Worm (Caenorhabditis elegans) whole organism, L4/young adult: ENCODE data around the gene lpr-4.

Experiments
- W03F9.2 ChIP-seq: fragments of 150-350 bp; optimal IDR thresholded peaks from 2 replicates; lab custom pipeline; 2014; ENCODE audit warnings: missing biosample characterization, missing genetic modification characterization
- dao-5 ChIP-seq: sonication (generic microtip); optimal IDR thresholded peaks from 2 replicates; lab custom pipeline; 2016; ENCODE audit warnings: missing genotype, missing genetic modification characterization, moderate library complexity, missing compliant biosample characterization
- him-1 ChIP-seq: sonication (generic microtip); optimal IDR thresholded peaks from 2 replicates; lab custom pipeline; 2016; ENCODE audit warnings: missing genotype, missing genetic modification reagents, missing genetic modification characterization, missing compliant biosample characterization

Gene lpr-4

DNA sequence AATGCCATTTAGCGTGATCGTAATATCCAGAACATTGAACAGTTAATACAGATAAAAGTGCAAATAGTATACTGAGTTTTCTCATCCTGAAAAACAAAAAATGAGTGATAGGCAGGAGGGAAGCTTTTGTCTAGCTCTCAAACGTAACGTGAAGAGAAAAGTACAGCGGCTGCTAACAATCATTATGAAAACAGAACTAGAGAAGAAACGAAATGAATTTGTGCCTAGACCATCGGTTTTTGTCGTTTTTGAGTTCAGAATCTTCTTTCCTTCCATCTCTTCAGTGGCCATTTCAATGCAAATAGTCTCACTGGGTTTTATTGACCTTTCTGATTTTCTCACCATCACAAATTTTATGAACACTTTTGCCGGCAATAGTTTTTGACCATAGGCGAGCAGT, 20.2 kb downstream of the lpr-4 start, which contains the start of gene W04G3.7:
Gene W04G3.7 (minus strand): TSS at position 101 of the 400 bp plus-strand sequence.
- TF ChIP-seq W03F9.2 (no peak), him-1 (no peak), dao-5 (no peak)

DNA sequence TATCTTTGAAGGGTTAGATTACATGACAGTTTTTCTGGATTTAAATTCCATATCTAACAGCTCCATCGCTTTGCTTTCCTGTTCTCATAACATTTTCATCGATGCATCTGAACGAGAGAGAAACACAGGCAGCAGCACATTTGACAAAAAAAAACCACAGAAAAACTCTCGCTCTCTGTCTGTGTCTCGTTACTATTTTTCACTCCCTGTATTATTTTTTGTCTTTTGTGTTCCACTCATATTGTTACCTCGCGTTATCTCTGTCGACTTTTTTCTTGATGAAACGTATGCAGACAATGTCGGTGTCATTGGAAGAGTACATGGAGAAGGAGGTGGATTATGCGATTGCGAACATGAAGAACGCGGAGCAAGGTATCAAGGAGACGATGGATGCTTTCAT, 24.0 kb downstream of the lpr-4 start, which contains the start of gene W04G3.11:
Gene W04G3.11 (plus strand): TSS at position 244 of the 400 bp plus-strand sequence.
- TF ChIP-seq him-1, result no peak
- TF ChIP-seq W03F9.2, result no peak
- TF ChIP-seq dao-5, result no peak

DNA sequence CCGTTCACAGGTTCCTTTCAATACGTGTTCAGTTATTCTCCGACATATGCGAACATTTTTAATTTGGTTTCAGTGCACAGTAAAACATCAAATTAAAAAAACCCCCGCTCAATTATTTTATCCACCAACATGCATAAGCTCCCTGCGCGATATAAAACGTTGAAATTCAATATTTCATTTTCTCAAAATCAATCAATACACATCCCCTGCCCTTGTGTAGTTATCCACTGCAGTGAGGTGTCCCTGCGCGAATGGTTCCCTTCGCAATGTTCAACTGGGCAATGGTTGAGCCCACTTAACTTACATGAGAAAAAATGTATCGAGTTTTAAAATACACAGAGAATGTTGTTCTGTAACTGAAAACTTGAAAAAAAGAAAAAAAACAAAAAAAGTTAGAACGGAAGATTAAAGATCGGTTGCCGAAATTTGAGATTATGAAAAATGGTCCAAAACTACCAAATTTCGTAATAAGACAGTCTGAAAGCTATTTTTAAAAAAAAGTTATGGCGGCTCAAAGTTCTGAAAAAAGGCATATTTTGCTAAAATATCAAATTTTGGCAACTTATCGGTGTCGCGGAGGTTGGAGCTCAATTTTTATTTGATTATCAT, 29.2 kb downstream of the lpr-4 start:
- TF ChIP-seq dao-5 (peak; percentile 95), W03F9.2 (peak; percentile 98), him-1 (peak; percentile 100)

DNA sequence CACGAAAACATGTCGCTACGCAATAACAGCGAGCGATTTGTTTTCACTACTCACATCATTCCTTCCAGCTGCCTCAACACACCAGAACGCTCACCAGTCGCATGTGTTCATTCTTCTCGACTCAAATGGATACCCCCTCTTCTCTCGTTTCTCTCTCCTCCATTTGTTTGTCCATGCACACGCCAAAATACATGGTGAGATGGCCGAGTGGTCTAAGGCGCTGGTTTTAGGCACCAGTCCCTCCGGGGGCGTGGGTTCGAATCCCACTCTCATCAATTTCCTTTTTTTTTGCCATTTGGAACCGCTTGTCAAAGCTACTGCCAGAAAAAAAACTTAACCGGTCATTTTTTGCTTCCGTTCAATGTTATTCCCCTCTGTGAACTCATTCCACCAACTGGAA, 30.6 kb downstream of the lpr-4 start:
- TF ChIP-seq dao-5 (peak; percentile 74), W03F9.2 (peak; percentile 30), him-1 (peak; percentile 92)

DNA sequence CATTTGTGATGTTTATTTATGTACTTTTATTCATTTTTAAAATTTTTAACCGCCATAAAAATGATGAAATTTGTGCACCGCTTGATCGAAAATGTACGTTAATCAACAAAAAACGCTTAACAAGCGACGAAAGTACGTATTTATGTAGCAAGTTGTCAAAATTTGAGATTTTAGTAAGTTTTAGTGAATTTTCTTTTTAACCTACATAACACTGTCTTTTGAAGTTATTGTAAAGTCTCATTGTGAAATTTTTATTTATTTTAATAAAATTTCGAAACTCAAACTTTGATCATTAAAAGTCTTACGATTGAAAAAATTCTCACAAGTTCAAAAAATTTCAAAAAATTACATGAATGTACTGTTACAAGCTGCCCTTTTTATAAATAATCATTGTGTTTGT, 32.4 kb downstream of the lpr-4 start:
- no peak for TF ChIP-seq dao-5
- no peak for TF ChIP-seq him-1

DNA sequence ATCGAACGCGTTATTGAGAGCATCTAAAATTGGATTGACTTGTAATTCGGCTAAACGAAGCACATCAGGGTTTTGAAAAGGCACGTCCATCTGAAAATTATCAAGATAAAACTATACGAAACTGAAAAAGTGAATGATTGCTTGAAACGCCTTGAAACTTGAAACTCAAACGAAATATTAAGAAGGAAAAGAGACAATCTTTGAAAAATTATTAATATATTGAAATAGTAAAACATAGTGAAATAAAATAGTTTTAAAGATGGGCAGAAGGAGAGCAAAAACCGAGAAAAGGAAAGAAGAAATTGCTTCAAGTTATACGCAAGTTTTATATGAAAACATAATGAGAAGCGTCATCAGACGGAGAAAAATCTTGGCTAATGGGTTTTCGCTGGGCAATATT, 33.2 kb downstream of the lpr-4 start, which contains the start of gene W02H3.3:
Gene W02H3.3 (minus strand): TSS at position 101 of the 400 bp plus-strand sequence.
- TF ChIP-seq dao-5 (no peak), him-1 (no peak), W03F9.2 (no peak)

DNA sequence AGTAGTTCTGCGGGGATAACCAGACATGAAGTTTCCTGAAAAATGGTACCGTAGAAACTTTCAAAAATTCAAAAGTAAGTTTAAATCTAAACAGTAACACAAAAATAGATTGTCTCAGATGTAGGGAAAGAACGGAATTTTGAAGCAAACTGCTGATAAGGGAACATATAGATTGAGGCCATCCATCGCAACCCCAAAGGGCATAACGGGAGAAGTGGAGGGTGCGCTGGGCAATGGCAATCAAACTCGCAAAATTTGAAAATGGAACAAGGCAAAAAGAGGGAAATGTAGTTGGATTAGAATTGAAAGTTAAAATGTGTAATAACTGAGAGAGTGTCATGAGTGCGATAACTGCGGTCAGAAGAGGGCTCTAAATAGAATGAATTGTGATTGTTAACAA, 38.2 kb downstream of the lpr-4 start:
- TF ChIP-seq him-1 (no peak), dao-5 (no peak), W03F9.2 (no peak)

DNA sequence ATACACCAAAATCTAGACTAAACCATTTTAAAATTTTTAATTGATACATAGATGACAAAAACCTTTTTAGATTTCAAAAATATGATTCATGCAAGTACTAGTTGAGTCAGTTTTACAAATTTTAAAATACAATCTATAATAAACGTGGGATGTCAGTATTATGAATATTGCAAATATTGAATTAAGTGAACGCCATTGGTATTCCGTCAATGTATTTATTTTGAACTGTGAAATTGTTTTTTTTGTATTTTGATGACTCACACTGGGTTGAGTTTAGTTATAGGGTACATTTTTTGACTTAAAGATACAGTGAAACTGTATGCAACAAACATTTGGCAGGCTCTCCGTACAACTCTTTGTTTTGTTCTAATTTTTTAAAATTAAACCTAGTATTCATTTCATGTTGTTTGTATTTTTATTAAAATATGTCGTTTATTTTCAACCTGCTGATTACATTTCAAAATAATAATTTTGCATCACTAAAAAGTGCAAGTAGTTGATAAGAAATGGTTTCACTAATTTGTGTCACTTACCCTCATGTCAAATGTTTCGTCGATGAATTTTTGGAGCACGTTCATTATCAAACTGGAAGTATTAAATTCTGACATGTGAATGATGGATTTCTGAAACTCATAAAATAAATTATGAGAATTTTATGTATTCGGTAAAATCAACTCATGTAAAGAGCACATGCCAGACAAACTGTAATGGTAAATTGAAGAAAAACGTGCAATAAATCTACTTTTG, 40.1 kb downstream of the lpr-4 start, which contains the start of gene W02H3.1:
Gene W02H3.1 (minus strand): TSS at position 578 of the 747 bp plus-strand sequence.
- TF ChIP-seq him-1 (no peak), dao-5 (no peak), W03F9.2 (no peak)

DNA sequence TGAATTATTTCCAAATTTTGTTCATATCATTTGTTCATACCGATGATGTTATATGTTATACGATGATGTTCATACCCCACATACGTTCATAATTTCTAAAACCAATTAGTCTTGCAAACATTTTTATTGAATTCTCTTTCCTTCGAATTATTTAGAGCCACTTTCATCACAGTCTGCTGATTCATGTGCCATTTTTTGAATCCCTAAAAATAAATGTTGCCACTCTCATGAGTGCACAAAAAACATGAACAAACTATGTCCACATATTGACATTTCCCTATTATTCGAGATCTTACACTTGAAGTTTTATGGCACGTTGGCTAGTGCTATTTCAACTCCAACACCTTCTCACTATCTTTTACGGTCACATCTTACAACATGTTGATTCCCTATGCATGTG, 42.1 kb downstream of the lpr-4 start, which contains the start of gene clc-17:
Gene clc-17 (plus strand): TSS at position 301 of the 400 bp plus-strand sequence.
- TF ChIP-seq W03F9.2, result no peak

DNA sequence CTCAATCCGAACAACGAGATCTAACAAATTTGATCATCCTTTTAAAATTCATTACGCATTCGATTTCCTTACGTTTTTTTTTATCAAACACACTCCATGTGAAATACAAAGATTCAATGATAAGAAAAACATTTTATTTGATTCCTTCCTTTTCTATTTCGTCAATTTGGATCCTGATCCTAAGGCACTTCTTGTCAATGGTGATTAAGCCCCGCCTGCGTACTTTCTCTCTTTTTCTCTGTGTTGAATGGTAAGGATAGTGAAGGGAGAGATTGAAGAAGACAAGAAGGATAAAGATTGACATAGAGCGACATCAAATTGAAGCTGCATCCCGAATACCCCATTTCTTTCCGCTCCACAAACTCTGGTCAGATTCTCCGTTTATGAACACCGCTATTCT, 44.3 kb downstream of the lpr-4 start, which contains the start of gene grd-1:
Gene grd-1 (plus strand): TSS at position 241 of the 400 bp plus-strand sequence.
- TF ChIP-seq him-1 (no peak), W03F9.2 (no peak), dao-5 (no peak)

DNA sequence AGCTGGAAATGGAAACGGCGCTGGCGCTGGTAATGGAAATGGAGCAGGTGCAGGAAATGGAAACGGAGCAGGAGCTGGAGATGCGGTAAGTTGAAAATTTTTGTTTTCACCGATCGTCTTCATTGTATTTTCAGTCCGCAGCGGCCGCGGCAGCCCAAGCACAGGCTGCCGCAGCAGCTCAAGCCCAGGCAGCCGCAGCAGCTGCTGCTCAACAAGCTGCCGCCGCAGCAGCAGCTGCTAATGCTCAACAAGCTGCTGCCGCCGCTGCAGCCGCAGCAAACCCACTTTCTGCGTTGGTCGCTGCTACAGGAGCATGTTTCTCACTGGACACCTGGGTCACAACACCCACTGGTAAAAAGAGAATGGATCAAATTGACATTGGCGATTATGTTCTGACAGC, 49.5 kb downstream of the lpr-4 start:
- TF ChIP-seq dao-5 (no peak), him-1 (no peak), W03F9.2 (no peak)
